Worm (Caenorhabditis elegans) whole organism, late embryonic: ENCODE measurements around the gene K08E7.4.

Source experiments
- ceh-19 ChIP-seq: fragments of 200-800 bp; sonication (Bioruptor generic); optimal IDR thresholded peaks from 2 replicates; lab custom pipeline; 2018; ENCODE audit warnings: mild to moderate bottlenecking, missing genetic modification characterization, missing compliant biosample characterization
- ceh-2 ChIP-seq: sonication (generic microtip); optimal IDR thresholded peaks from 2 replicates; lab custom pipeline; 2016; ENCODE audit warnings: missing genotype, missing genetic modification characterization, missing compliant biosample characterization
- ceh-9 ChIP-seq: sonication (generic microtip); optimal IDR thresholded peaks from 2 replicates; lab custom pipeline; 2016; ENCODE audit warnings: mild to moderate bottlenecking, missing genetic modification characterization, inconsistent platforms, missing compliant biosample characterization
- eyg-1 ChIP-seq: sonication (generic microtip); optimal IDR thresholded peaks from 2 replicates; lab custom pipeline; 2016; ENCODE audit warnings: missing genotype, missing genetic modification characterization, missing compliant biosample characterization
- hlh-30 ChIP-seq: sonication (generic microtip); optimal IDR thresholded peaks from 2 replicates; lab custom pipeline; 2017; ENCODE audit warnings: antibody characterized with exemption, missing genetic modification characterization, missing compliant biosample characterization; ENCODE audit not compliant: insufficient read depth
- lim-6 ChIP-seq: sonication (generic microtip); optimal IDR thresholded peaks from 2 replicates; lab custom pipeline; 2016; ENCODE audit warnings: missing genetic modification characterization, missing compliant biosample characterization
- madf-2 ChIP-seq: sonication (generic microtip); optimal IDR thresholded peaks from 2 replicates; lab custom pipeline; 2017; ENCODE audit warnings: missing genetic modification characterization, missing compliant biosample characterization
- npax-4 ChIP-seq: sonication (generic microtip); optimal IDR thresholded peaks from 2 replicates; lab custom pipeline; 2016; ENCODE audit warnings: missing genetic modification characterization, missing compliant biosample characterization
- sox-4 ChIP-seq: sonication (generic microtip); optimal IDR thresholded peaks from 2 replicates; lab custom pipeline; 2017; ENCODE audit warnings: mild to moderate bottlenecking, missing genetic modification characterization, inconsistent platforms, missing compliant biosample characterization
- unc-55 ChIP-seq: sonication (generic microtip); optimal IDR thresholded peaks from 2 replicates; lab custom pipeline; 2017; ENCODE audit warnings: missing biosample characterization, missing genetic modification reagents, missing genetic modification characterization
- unc-86 ChIP-seq: sonication (generic microtip); optimal IDR thresholded peaks from 2 replicates; lab custom pipeline; 2016; ENCODE audit warnings: missing genetic modification characterization, missing compliant biosample characterization
- ztf-16 ChIP-seq: sonication (generic microtip); optimal IDR thresholded peaks from 2 replicates; lab custom pipeline; 2017; ENCODE audit warnings: missing genetic modification characterization, missing compliant biosample characterization

K08E7.4 gene

ce11 chrIV:12525409-12525808 is 45.5 kb downstream of the K08E7.4 start, which contains the start of gene eak-4:
Gene eak-4 (minus strand): TSS chrIV:12525509.
- TF ChIP-seq ceh-9 (no peak), npax-4 (no peak), eyg-1 (tag; lab: Kevin White, UChicago) (no peak)

DNA sequence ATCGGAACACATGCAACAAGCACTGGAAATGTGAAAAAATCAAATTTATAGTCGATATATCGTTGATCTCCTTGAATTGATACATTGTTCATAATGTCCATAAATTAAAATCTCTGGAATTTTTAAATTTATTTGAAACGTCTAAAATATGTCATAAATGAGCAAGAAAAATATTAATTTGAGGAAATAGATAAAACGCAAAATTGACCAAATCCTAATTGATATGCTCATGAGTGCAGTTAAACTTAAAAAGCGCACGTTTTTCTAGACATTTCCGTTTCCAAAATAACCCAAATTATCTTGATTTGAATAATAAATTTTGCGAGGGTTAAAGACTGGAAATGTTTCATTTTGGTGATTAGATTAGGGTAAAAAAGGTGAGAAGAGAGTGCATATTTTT is 48.4 kb downstream of the K08E7.4 start, which contains the start of gene sru-13:
sru-13 (minus strand) TSS at position 101 of the 400 bp plus-strand sequence.
- TF ChIP-seq hlh-30 (tag; lab: Kevin White, UChicago) (no peak), madf-2 (tag; lab: Kevin White, UChicago) (no peak), sox-4 (tag; lab: Kevin White, UChicago) (no peak), lim-6 (tag; lab: Kevin White, UChicago) (no peak), ceh-2 (tag; lab: Kevin White, UChicago) (no peak), ztf-16 (no peak), unc-86 (no peak), unc-55 (no peak), ceh-19 (no peak)
